Worm (Caenorhabditis elegans) whole organism, late embryonic: ENCODE results near the gene nhr-60.
"Not testable (repeated sequence)": the region's sequence is repeated elsewhere in the genome, so short reads cannot be mapped to it uniquely, and the experiment has no call there.

Source experiments
- fax-1 ChIP-seq: sonication (generic microtip); optimal IDR thresholded peaks from 2 replicates; lab custom pipeline; 2016; ENCODE audit warnings: missing genotype, missing genetic modification characterization, missing compliant biosample characterization
- nhr-11 ChIP-seq: fragments of 150-350 bp; optimal IDR thresholded peaks from 2 replicates; lab custom pipeline; 2014; ENCODE audit warnings: missing biosample characterization, missing genetic modification characterization
- pax-1 ChIP-seq: fragments of 150-350 bp; optimal IDR thresholded peaks from 2 replicates; lab custom pipeline; 2014; ENCODE audit warnings: missing biosample characterization, missing genetic modification characterization
- sox-4 ChIP-seq: sonication (generic microtip); optimal IDR thresholded peaks from 2 replicates; lab custom pipeline; 2017; ENCODE audit warnings: mild to moderate bottlenecking, missing genetic modification characterization, inconsistent platforms, missing compliant biosample characterization

ce11 chrV:15807420-15807819 lies 34.4 kb upstream of the nhr-60 start, which contains the start of gene srsx-38:
- TF ChIP-seq pax-1, sox-4, fax-1, nhr-11 (tag; lab: Kevin White, UChicago): not testable (repeated sequence)
